Worm (Caenorhabditis elegans) whole organism, L1 larva: ENCODE results near the gene ergi-1.

Source experiments
- C04F5.9 ChIP-seq: sonication (generic microtip); optimal IDR thresholded peaks from 2 replicates; lab custom pipeline; 2016; ENCODE audit warnings: missing genetic modification characterization, missing compliant biosample characterization
- C34B4.2 ChIP-seq: sonication (generic microtip); optimal IDR thresholded peaks from 2 replicates; lab custom pipeline; 2017; ENCODE audit warnings: mild to moderate bottlenecking, missing genetic modification characterization, missing compliant biosample characterization
- aha-1 ChIP-seq: fragments of 150-350 bp; optimal IDR thresholded peaks from 2 replicates; lab custom pipeline; 2014; ENCODE audit warnings: missing biosample characterization, missing genetic modification characterization
- alr-1 ChIP-seq: fragments of 200-800 bp; sonication (Bioruptor generic); optimal IDR thresholded peaks from 2 replicates; lab custom pipeline; 2018; ENCODE audit warnings: borderline replicate concordance, mild to moderate bottlenecking, missing genetic modification characterization, missing compliant biosample characterization
- ama-1 ChIP-seq: fragments of 150-350 bp; optimal IDR thresholded peaks from 2 replicates; lab custom pipeline; 2014
- blmp-1 ChIP-seq: fragments of 150-350 bp; optimal IDR thresholded peaks from 2 replicates; lab custom pipeline; 2014; ENCODE audit warnings: missing biosample characterization, missing genetic modification characterization
- ceh-8 ChIP-seq: fragments of 200-800 bp; sonication (Bioruptor generic); optimal IDR thresholded peaks from 2 replicates; lab custom pipeline; 2018; ENCODE audit warnings: mild to moderate bottlenecking, missing genetic modification characterization, moderate library complexity, missing compliant biosample characterization
- ceh-82 ChIP-seq, 3 experiments: fragments of 150-350 bp in 1 of 3; sonication (generic microtip) in 2 of 3; optimal IDR thresholded peaks; 2 replicates each; lab custom pipeline; 2014 to 2017; ENCODE audit warnings: missing biosample characterization in 3 of 3, missing genetic modification characterization in 3 of 3
- ceh-88 ChIP-seq: fragments of 200-800 bp; sonication (Bioruptor generic); IDR thresholded peaks from 2 replicates; pipeline ENCODE4 v1.3.6; 2022; ENCODE audit warnings: missing genetic modification characterization, missing compliant biosample characterization
- ceh-90 ChIP-seq: sonication (generic microtip); optimal IDR thresholded peaks from 2 replicates; lab custom pipeline; 2016; ENCODE audit warnings: missing genetic modification characterization, missing compliant biosample characterization
- ces-1 ChIP-seq: fragments of 150-350 bp; optimal IDR thresholded peaks from 2 replicates; lab custom pipeline; 2014; ENCODE audit warnings: missing biosample characterization, missing genetic modification reagents, missing genetic modification characterization
- dsc-1 ChIP-seq: sonication (generic microtip); optimal IDR thresholded peaks from 2 replicates; lab custom pipeline; 2016; ENCODE audit warnings: mild to moderate bottlenecking, missing genetic modification characterization, missing compliant biosample characterization
- efl-3 ChIP-seq: fragments of 200-800 bp; sonication (Bioruptor generic); optimal IDR thresholded peaks from 2 replicates; lab custom pipeline; 2018; ENCODE audit warnings: mild to moderate bottlenecking, missing genetic modification characterization, missing compliant biosample characterization
- egl-27 ChIP-seq, 2 experiments: fragments of 150-350 bp in 1 of 2; sonication (generic microtip); optimal IDR thresholded peaks; 3 replicates each; lab custom pipeline; 2017 to 2018; ENCODE audit warnings: missing biosample characterization in 2 of 2, missing genetic modification characterization in 2 of 2, missing genetic modification reagents in 2 of 2
- elt-3 ChIP-seq, 6 experiments: fragments of 150-350 bp in 1 of 6; sonication (generic microtip); optimal IDR thresholded peaks; 2 replicates each; lab custom pipeline; 2017 to 2018; ENCODE audit warnings: missing biosample characterization in 6 of 6, missing genetic modification characterization in 6 of 6, inconsistent platforms in 1 of 6
- fkh-4 ChIP-seq: sonication (generic microtip); optimal IDR thresholded peaks from 2 replicates; lab custom pipeline; 2016; ENCODE audit warnings: missing compliant biosample characterization, missing genetic modification characterization, borderline replicate concordance
- hlh-17 ChIP-seq: fragments of 200-800 bp; sonication (Bioruptor generic); optimal IDR thresholded peaks from 2 replicates; lab custom pipeline; 2018; ENCODE audit warnings: missing genetic modification characterization, mild to moderate bottlenecking, missing compliant biosample characterization, moderate library complexity, borderline replicate concordance
- hlh-4 ChIP-seq: sonication (generic microtip); optimal IDR thresholded peaks from 2 replicates; lab custom pipeline; 2016; ENCODE audit warnings: mild to moderate bottlenecking, missing genetic modification characterization, missing compliant biosample characterization
- hpl-2 ChIP-seq: fragments of 150-350 bp; optimal IDR thresholded peaks from 2 replicates; lab custom pipeline; 2014; ENCODE audit warnings: missing biosample characterization, missing genetic modification reagents, missing genetic modification characterization
- isw-1 ChIP-seq: fragments of 200-800 bp; sonication (Bioruptor generic); IDR thresholded peaks from 2 replicates; pipeline ENCODE4 v1.3.6; 2022; ENCODE audit warnings: missing genetic modification characterization, missing compliant biosample characterization
- lin-13 ChIP-seq: fragments of 150-350 bp; optimal IDR thresholded peaks from 2 replicates; lab custom pipeline; 2014; ENCODE audit warnings: missing biosample characterization, missing genetic modification reagents, missing genetic modification characterization
- lin-14 ChIP-seq: fragments of 200-800 bp; sonication (Bioruptor generic); optimal IDR thresholded peaks from 2 replicates; lab custom pipeline; 2018; ENCODE audit warnings: mild to moderate bottlenecking, missing genetic modification characterization, moderate library complexity, missing compliant biosample characterization
- lin-35 ChIP-seq, 2 experiments: fragments of 150-350 bp; optimal IDR thresholded peaks; 2 replicates each; lab custom pipeline; 2014; ENCODE audit warnings: missing biosample characterization in 2 of 2, missing genetic modification characterization in 2 of 2, missing genetic modification reagents in 2 of 2
- lir-3 ChIP-seq: sonication (generic microtip); optimal IDR thresholded peaks from 2 replicates; lab custom pipeline; 2016; ENCODE audit warnings: mild to moderate bottlenecking, missing genetic modification characterization, moderate library complexity, missing compliant biosample characterization; ENCODE audit not compliant: poor library complexity
- mab-9 ChIP-seq: fragments of 200-800 bp; sonication (Bioruptor generic); IDR thresholded peaks from 2 replicates; pipeline ENCODE4 v1.3.6; 2022; ENCODE audit warnings: missing genetic modification reagents, missing genetic modification characterization, missing compliant biosample characterization
- mef-2 ChIP-seq: fragments of 150-350 bp; optimal IDR thresholded peaks from 2 replicates; lab custom pipeline; 2014; ENCODE audit warnings: missing biosample characterization, missing genetic modification characterization
- mep-1 ChIP-seq: fragments of 150-350 bp; optimal IDR thresholded peaks from 2 replicates; lab custom pipeline; 2014; ENCODE audit warnings: missing biosample characterization, missing genetic modification characterization
- nhr-11 ChIP-seq: fragments of 150-350 bp; optimal IDR thresholded peaks from 2 replicates; lab custom pipeline; 2014; ENCODE audit warnings: missing biosample characterization, missing genetic modification characterization
- nhr-28 ChIP-seq: fragments of 150-350 bp; optimal IDR thresholded peaks from 2 replicates; lab custom pipeline; 2014; ENCODE audit warnings: missing biosample characterization, missing genetic modification characterization
- nhr-77 ChIP-seq: fragments of 150-350 bp; optimal IDR thresholded peaks from 2 replicates; lab custom pipeline; 2014; ENCODE audit warnings: missing biosample characterization, missing genetic modification characterization
- nhr-85 ChIP-seq: sonication (generic microtip); peaks from one replicate; lab custom pipeline; 2016; ENCODE audit warnings: missing genetic modification characterization, inconsistent platforms, missing compliant biosample characterization
- pag-3 ChIP-seq: sonication (generic microtip); optimal IDR thresholded peaks from 2 replicates; lab custom pipeline; 2017; ENCODE audit warnings: missing genetic modification characterization, mild to moderate bottlenecking, missing compliant biosample characterization, antibody characterized with exemption, borderline replicate concordance; ENCODE audit not compliant: insufficient read depth
- rnt-1 ChIP-seq: sonication (generic microtip); optimal IDR thresholded peaks from 2 replicates; lab custom pipeline; 2016; ENCODE audit warnings: mild to moderate bottlenecking, missing genetic modification characterization, moderate library complexity, missing compliant biosample characterization
- skn-1 ChIP-seq: fragments of 150-350 bp; optimal IDR thresholded peaks from 2 replicates; lab custom pipeline; 2014; ENCODE audit warnings: missing biosample characterization, missing genetic modification characterization
- snpc-4 ChIP-seq: fragments of 150-350 bp; optimal IDR thresholded peaks from 2 replicates; lab custom pipeline; 2014; ENCODE audit warnings: missing biosample characterization, missing genetic modification characterization
- sup-37 ChIP-seq: fragments of 200-800 bp; sonication (Bioruptor generic); optimal IDR thresholded peaks from 2 replicates; lab custom pipeline; 2018; ENCODE audit warnings: mild to moderate bottlenecking, missing genetic modification characterization, missing compliant biosample characterization
- swsn-7 ChIP-seq: sonication (generic microtip); optimal IDR thresholded peaks from 2 replicates; lab custom pipeline; 2016; ENCODE audit warnings: missing genetic modification characterization, missing compliant biosample characterization
- tlp-1 ChIP-seq: fragments of 150-350 bp; optimal IDR thresholded peaks from 2 replicates; lab custom pipeline; 2014; ENCODE audit warnings: missing biosample characterization, missing genetic modification characterization
- unc-30 ChIP-seq: sonication (generic microtip); optimal IDR thresholded peaks from 2 replicates; lab custom pipeline; 2017; ENCODE audit warnings: missing biosample characterization, missing genetic modification characterization
- unc-62 ChIP-seq: fragments of 150-350 bp; optimal IDR thresholded peaks from 2 replicates; lab custom pipeline; 2014; ENCODE audit warnings: missing biosample characterization, missing genetic modification reagents, missing genetic modification characterization
- unc-98 ChIP-seq: fragments of 200-800 bp; sonication (Bioruptor generic); IDR thresholded peaks from 2 replicates; pipeline ENCODE4 v1.3.6; 2022; ENCODE audit warnings: missing genetic modification characterization, missing compliant biosample characterization
- zag-1 ChIP-seq: fragments of 150-350 bp; optimal IDR thresholded peaks from 2 replicates; lab custom pipeline; 2014; ENCODE audit warnings: missing biosample characterization, missing genetic modification characterization
- zip-4 ChIP-seq: fragments of 200-800 bp; sonication (Bioruptor generic); optimal IDR thresholded peaks from 2 replicates; lab custom pipeline; 2018; ENCODE audit warnings: mild to moderate bottlenecking, missing genetic modification characterization, moderate library complexity, missing compliant biosample characterization
- ztf-4 ChIP-seq: fragments of 150-350 bp; optimal IDR thresholded peaks from 2 replicates; lab custom pipeline; 2014; ENCODE audit warnings: missing biosample characterization, missing genetic modification characterization

Gene ergi-1

DNA sequence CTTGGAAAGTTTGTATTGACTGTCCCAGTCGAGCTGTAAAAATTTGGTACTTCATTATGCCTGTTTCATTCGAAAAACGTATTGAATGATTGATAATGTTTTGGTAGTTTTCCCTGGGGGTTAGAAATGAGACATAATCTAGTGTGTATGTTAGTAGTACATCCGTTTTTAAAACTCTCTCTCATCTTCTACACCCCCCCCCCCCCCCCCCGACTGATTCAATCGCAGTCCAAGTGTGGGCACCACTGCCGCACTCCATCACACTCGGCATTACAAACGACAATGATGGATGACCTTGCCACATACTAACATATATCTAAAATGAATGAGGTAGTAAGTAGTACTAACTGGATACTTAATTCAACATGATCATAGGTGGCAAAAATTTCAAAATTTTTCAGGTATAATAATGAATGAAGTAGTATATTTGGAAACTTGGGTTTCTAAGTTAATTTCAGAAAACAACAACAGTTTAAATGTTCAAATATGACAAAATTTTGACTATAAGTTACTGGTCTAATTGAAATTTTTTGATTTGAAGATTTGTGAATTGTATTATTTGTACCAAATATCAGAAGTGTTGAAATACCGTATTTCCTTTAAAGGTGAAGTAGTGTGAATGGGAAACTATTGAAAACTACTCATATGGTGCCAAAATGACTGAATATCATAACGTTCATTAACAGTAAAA lies 6.5 kb upstream of the ergi-1 start (continued):
- TF ChIP-seq lin-14 (GFP tag; lab: Kevin White, UChicago), result peak; percentile 68
- no peak for TF ChIP-seq aha-1
- TF ChIP-seq zag-1 (tag; lab: Kevin White, UChicago), result no peak
- TF ChIP-seq ceh-88 (GFP tag; lab: Robert Waterston, UW), result no peak
- no peak for TF ChIP-seq dsc-1 (tag; lab: Kevin White, UChicago)
- no peak for TF ChIP-seq C34B4.2 (tag; lab: Kevin White, UChicago)
- no peak for TF ChIP-seq mef-2
- no peak for TF ChIP-seq ceh-82 (tag; optimal IDR thresholded peaks at IDR 0.05; lab: Kevin White, UChicago)
- TF ChIP-seq hlh-4 (tag; lab: Kevin White, UChicago), result no peak
- TF ChIP-seq pag-3, result no peak

DNA sequence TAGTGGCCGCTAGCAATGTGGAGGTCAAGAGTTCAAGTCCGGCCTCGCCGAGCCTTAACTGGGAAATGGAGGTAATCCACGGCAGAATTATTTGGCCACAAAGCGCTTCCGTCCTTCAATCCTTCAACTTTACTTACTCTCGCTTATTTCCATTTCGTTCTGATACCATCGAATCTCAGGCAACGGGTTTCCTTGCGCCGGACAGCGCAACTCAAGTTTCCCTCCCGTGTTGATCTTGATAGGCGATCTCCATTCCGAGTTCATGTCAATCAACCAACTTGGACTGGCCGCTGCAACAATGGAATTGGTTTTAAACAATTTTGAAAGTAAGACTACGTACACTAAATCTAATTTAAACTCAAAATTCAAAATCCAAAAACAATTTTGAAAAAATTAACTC lies 5.8 kb upstream of the ergi-1 start:
- peak; percentile 46 for TF ChIP-seq nhr-85 (tag; lab: Kevin White, UChicago)
- peak; percentile 84 for TF ChIP-seq blmp-1
- no peak for TF ChIP-seq ceh-82 (tag; optimal IDR thresholded peaks at IDR 0.05; lab: Kevin White, UChicago)

DNA sequence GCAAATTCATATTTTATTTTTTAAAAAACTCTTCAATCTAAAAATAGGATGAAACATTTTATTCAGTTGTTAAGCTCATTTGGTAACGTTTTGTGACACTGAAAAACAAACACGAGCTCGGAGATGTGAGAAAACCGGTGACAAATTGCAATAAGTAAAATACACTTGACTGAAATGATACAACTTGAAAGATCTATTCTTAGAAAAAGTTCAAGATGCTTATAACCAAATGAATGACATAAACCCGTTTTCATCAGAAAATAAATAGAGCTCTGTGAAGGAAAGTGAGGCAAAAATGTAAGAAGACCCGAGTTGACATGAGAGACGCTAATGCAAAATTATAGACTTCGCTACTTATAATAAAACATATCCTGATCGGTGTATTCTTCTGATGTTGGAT lies 4.3 kb upstream of the ergi-1 start, which contains the start of gene smex-2:
TSS of gene smex-2 (minus strand) at position 101 of the 400 bp plus-strand sequence.
- TF ChIP-seq unc-30 (no peak), zip-4 (GFP tag; lab: Kevin White, UChicago) (no peak), unc-62 (GFP tag; lab: Kevin White, UChicago) (no peak), nhr-11 (tag; lab: Kevin White, UChicago) (no peak), hlh-17 (no peak), C04F5.9 (tag; lab: Kevin White, UChicago) (no peak), lir-3 (tag; lab: Kevin White, UChicago) (no peak), skn-1 (no peak), lin-35 (GFP tag; optimal IDR thresholded peaks at IDR 0.05; lab: Kevin White, UChicago) (no peak), nhr-77 (no peak), hpl-2 (GFP tag; lab: Kevin White, UChicago) (no peak)

DNA sequence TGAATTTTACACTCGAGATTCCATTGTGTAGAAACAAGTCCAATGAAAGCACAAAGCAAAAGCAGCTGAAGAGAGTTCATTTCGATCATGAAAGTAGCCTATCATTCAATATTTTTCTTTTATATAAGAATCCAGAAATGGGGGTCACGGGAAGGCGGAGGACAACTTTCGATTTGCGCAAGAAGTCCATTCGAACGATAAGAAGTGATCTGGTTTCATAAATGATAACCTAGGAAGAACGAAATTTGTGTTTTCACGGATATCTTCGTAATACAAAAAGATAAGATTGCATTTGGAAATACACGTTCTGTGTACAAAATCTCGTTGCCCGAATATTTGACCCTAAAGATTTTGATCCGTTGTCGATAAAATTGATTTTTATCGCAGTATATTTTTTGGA lies 3.7 kb downstream of the ergi-1 start, which contains the start of gene Y102A11A.5:
TSS of gene Y102A11A.5 (minus strand) at position 175 of the 400 bp plus-strand sequence.
- TF ChIP-seq nhr-28 (no peak), egl-27 (tag; optimal IDR thresholded peaks at IDR 0.05; lab: Kevin White, UChicago) (no peak), ceh-8 (GFP tag; lab: Kevin White, UChicago) (no peak), blmp-1 (peak; percentile 96), fkh-4 (tag; lab: Kevin White, UChicago) (no peak), nhr-85 (tag; lab: Kevin White, UChicago) (peak; percentile 7), tlp-1 (tag; lab: Kevin White, UChicago) (no peak), elt-3 (tag; optimal IDR thresholded peaks at IDR 0.05; lab: Kevin White, UChicago) (peak in 1 of 6 experiments; percentile 17)

DNA sequence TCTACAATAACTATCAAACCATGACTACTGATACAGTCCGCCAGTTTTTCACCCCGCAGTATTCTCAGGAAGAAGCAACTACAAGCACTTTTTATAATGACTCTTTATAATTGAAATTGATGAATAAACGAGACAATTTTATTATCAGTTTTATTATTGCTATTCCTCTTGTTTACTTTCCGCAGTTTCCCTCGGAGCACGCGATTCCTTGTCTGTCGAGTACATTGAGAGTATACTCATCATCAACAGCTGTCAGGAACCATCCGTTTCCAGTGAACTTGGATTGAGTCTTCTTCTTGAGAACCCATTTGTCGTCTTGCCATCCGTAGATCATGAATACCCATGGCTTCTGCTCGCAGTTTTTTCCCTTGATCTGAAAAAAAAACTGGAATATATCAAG lies 4.2 kb downstream of the ergi-1 start:
- TF ChIP-seq lin-35 (GFP tag; optimal IDR thresholded peaks at IDR 0.05; lab: Kevin White, UChicago) (no peak), sup-37 (GFP tag; lab: Kevin White, UChicago) (no peak), swsn-7 (tag; lab: Kevin White, UChicago) (no peak), ama-1 (lab: Kevin White, UChicago) (no peak), efl-3 (no peak), ces-1 (GFP tag; lab: Kevin White, UChicago) (no peak), mab-9 (GFP tag; lab: Robert Waterston, UW) (no peak), nhr-77 (no peak), lin-13 (GFP tag; lab: Kevin White, UChicago) (no peak), isw-1 (GFP tag; lab: Robert Waterston, UW) (no peak), snpc-4 (tag; lab: Kevin White, UChicago) (no peak), ztf-4 (tag; lab: Kevin White, UChicago) (no peak), unc-98 (no peak), hlh-4 (tag; lab: Kevin White, UChicago) (no peak), alr-1 (tag; lab: Kevin White, UChicago) (no peak), rnt-1 (tag; lab: Kevin White, UChicago) (no peak), mep-1 (tag; lab: Kevin White, UChicago) (no peak), ceh-90 (tag; lab: Kevin White, UChicago) (no peak)
- TF ChIP-seq, all 84 proteins: peak for 0
